Worm (Caenorhabditis elegans) whole organism, L2 larva: Measurements from ENCODE around the gene Y39B6A.9.

Source experiments
- ZK546.5 ChIP-seq: sonication (generic microtip); optimal IDR thresholded peaks from 2 replicates; lab custom pipeline; 2017; ENCODE audit warnings: missing biosample characterization, missing genetic modification characterization
- alr-1 ChIP-seq: fragments of 150-350 bp; optimal IDR thresholded peaks from 2 replicates; lab custom pipeline; 2014; ENCODE audit warnings: missing biosample characterization, missing genetic modification characterization
- aly-2 ChIP-seq: fragments of 150-350 bp; optimal IDR thresholded peaks from 2 replicates; lab custom pipeline; 2014; ENCODE audit warnings: missing biosample characterization, missing genetic modification characterization
- blmp-1 ChIP-seq: sonication (generic microtip); optimal IDR thresholded peaks from 2 replicates; lab custom pipeline; 2017; ENCODE audit warnings: missing genetic modification characterization, mild to moderate bottlenecking, missing compliant biosample characterization, antibody characterized with exemption, moderate library complexity; ENCODE audit not compliant: insufficient read depth
- ceh-16 ChIP-seq: fragments of 150-350 bp; optimal IDR thresholded peaks from 2 replicates; lab custom pipeline; 2014; ENCODE audit warnings: missing biosample characterization, missing genetic modification characterization
- ceh-82 ChIP-seq: fragments of 150-350 bp; optimal IDR thresholded peaks from 2 replicates; lab custom pipeline; 2014; ENCODE audit warnings: missing biosample characterization, missing genetic modification characterization
- dmd-4 ChIP-seq: sonication (generic microtip); optimal IDR thresholded peaks from 2 replicates; lab custom pipeline; 2017; ENCODE audit warnings: missing biosample characterization, missing genetic modification characterization
- gmeb-1 ChIP-seq: fragments of 150-350 bp; optimal IDR thresholded peaks from 2 replicates; lab custom pipeline; 2014; ENCODE audit warnings: missing biosample characterization, missing genetic modification characterization
- lin-13 ChIP-seq: fragments of 150-350 bp; optimal IDR thresholded peaks from 2 replicates; lab custom pipeline; 2014; ENCODE audit warnings: missing biosample characterization, missing genetic modification reagents, missing genetic modification characterization
- lin-39 ChIP-seq: fragments of 150-350 bp; optimal IDR thresholded peaks from 2 replicates; lab custom pipeline; 2014; ENCODE audit warnings: missing biosample characterization, missing genetic modification reagents, missing genetic modification characterization
- lsy-2 ChIP-seq, 2 experiments: fragments of 150-350 bp in 1 of 2; sonication (generic microtip) in 1 of 2; optimal IDR thresholded peaks; 2 replicates each; lab custom pipeline; 2014 to 2017; ENCODE audit warnings: missing biosample characterization in 2 of 2, missing genetic modification characterization in 2 of 2
- mbf-1 ChIP-seq: sonication (generic microtip); optimal IDR thresholded peaks from 2 replicates; lab custom pipeline; 2017; ENCODE audit warnings: missing biosample characterization, missing genetic modification characterization
- mdl-1 ChIP-seq, 2 experiments: fragments of 150-350 bp in 1 of 2; sonication (generic microtip) in 1 of 2; optimal IDR thresholded peaks; 2 replicates each; lab custom pipeline; 2017; ENCODE audit warnings: missing biosample characterization in 2 of 2, missing genetic modification characterization in 2 of 2
- nhr-10 ChIP-seq: sonication (generic microtip); optimal IDR thresholded peaks from 2 replicates; lab custom pipeline; 2017; ENCODE audit warnings: missing biosample characterization, missing genetic modification characterization
- nhr-11 ChIP-seq: fragments of 150-350 bp; optimal IDR thresholded peaks from 2 replicates; lab custom pipeline; 2014; ENCODE audit warnings: missing biosample characterization, missing genetic modification characterization
- nhr-12 ChIP-seq: fragments of 150-350 bp; optimal IDR thresholded peaks from 2 replicates; lab custom pipeline; 2014; ENCODE audit warnings: missing biosample characterization, missing genetic modification characterization
- nhr-129 ChIP-seq: fragments of 150-350 bp; optimal IDR thresholded peaks from 2 replicates; lab custom pipeline; 2014; ENCODE audit warnings: missing biosample characterization, missing genetic modification characterization
- nhr-23 ChIP-seq: fragments of 150-350 bp; optimal IDR thresholded peaks from 2 replicates; lab custom pipeline; 2014; ENCODE audit warnings: missing biosample characterization, missing genetic modification reagents, missing genetic modification characterization
- sem-4 ChIP-seq: fragments of 150-350 bp; optimal IDR thresholded peaks from 2 replicates; lab custom pipeline; 2014; ENCODE audit warnings: missing biosample characterization, missing genetic modification reagents, missing genetic modification characterization
- skn-1 ChIP-seq: sonication (generic microtip); optimal IDR thresholded peaks from 2 replicates; lab custom pipeline; 2017; ENCODE audit warnings: missing biosample characterization, missing genetic modification characterization
- sma-3 ChIP-seq: sonication (generic microtip); optimal IDR thresholded peaks from 2 replicates; lab custom pipeline; 2016; ENCODE audit warnings: missing genetic modification reagents, missing genetic modification characterization, missing compliant biosample characterization
- sma-9 ChIP-seq, 2 experiments: fragments of 150-350 bp in 1 of 2; sonication (generic microtip) in 1 of 2; optimal IDR thresholded peaks; 2 replicates each; lab custom pipeline; 2014 to 2016; ENCODE audit warnings: missing genetic modification characterization in 2 of 2, mild to moderate bottlenecking in 1 of 2, missing biosample characterization in 1 of 2, missing compliant biosample characterization in 1 of 2, missing genetic modification reagents in 1 of 2, moderate library complexity in 1 of 2
- snpc-4 ChIP-seq: fragments of 150-350 bp; optimal IDR thresholded peaks from 2 replicates; lab custom pipeline; 2014; ENCODE audit warnings: missing biosample characterization, missing genetic modification characterization
- unc-39 ChIP-seq: fragments of 150-350 bp; optimal IDR thresholded peaks from 2 replicates; lab custom pipeline; 2014; ENCODE audit warnings: missing biosample characterization, missing genetic modification characterization
- unc-55 ChIP-seq: fragments of 150-350 bp; sonication (generic microtip); optimal IDR thresholded peaks from 3 replicates; lab custom pipeline; 2014; ENCODE audit warnings: missing biosample characterization, missing genetic modification reagents, missing genetic modification characterization
- ztf-1 ChIP-seq: fragments of 200-800 bp; sonication (Bioruptor generic); conservative IDR thresholded peaks from 2 replicates; pipeline ENCODE4 v1.3.6; 2022; ENCODE audit warnings: missing genetic modification characterization, missing compliant biosample characterization
- ztf-4 ChIP-seq: fragments of 150-350 bp; optimal IDR thresholded peaks from 2 replicates; lab custom pipeline; 2014; ENCODE audit warnings: missing biosample characterization, missing genetic modification characterization

The Y39B6A.9 gene

ce11 chrV:19174626-19175025, 38.3 kb downstream of the Y39B6A.9 start, which contains the start of gene hot-2:
hot-2 (plus strand) TSS chrV:19174759.
- TF ChIP-seq ceh-82 (tag; lab: Kevin White, UChicago) (no peak), sma-3 (GFP tag; lab: Kevin White, UChicago) (no peak), mdl-1 (tag; optimal IDR thresholded peaks at IDR 0.05; lab: Kevin White, UChicago) (no peak), nhr-10 (tag; lab: Kevin White, UChicago) (no peak), lsy-2 (tag; optimal IDR thresholded peaks at IDR 0.05; lab: Kevin White, UChicago) (no peak), gmeb-1 (tag; lab: Kevin White, UChicago) (no peak)

DNA sequence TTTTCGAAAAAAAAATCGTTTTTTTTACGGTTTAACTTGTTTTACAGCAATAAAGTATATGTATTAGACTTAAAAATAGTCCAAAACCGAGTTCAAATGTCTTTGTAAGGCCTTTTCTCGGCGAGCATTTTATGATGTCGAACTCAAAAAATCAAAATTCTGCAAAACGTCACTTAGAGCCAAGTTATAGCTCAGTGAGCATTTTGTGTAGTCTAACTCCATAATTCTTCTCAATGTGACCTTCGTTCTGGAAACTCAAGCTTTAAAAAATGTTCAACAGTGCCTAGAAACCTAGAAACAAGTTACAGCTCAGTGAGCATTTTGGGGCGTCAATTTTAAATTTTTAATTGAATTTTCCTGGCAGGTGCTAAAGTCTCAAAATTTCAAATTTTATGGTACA, 39.4 kb downstream of the Y39B6A.9 start:
- TF ChIP-seq ceh-82 (tag; lab: Kevin White, UChicago) (no peak), skn-1 (tag; lab: Kevin White, UChicago) (no peak), lin-13 (GFP tag; lab: Kevin White, UChicago) (no peak), nhr-11 (tag; lab: Kevin White, UChicago) (no peak)

- TF ChIP-seq ceh-82 (tag; lab: Kevin White, UChicago) (no peak), alr-1 (no peak), nhr-23 (tag; lab: Kevin White, UChicago) (no peak), blmp-1 (tag; lab: Kevin White, UChicago) (no peak), ZK546.5 (no peak), nhr-12 (tag; lab: Kevin White, UChicago) (no peak), dmd-4 (no peak), gmeb-1 (tag; lab: Kevin White, UChicago) (no peak), unc-55 (no peak), unc-39 (no peak), lin-13 (GFP tag; lab: Kevin White, UChicago) (no peak), sma-9 (GFP tag; optimal IDR thresholded peaks at IDR 0.05; lab: Kevin White, UChicago) (no peak), sma-9 (tag; optimal IDR thresholded peaks at IDR 0.05; lab: Kevin White, UChicago) (no peak), skn-1 (tag; lab: Kevin White, UChicago) (no peak), ztf-4 (tag; lab: Kevin White, UChicago) (no peak), lin-39 (no peak), nhr-129 (tag; lab: Kevin White, UChicago) (no peak), snpc-4 (tag; lab: Kevin White, UChicago) (no peak)
Measured at ce11 chrV:19177070-19177469, 40.8 kb downstream of the Y39B6A.9 start.

DNA sequence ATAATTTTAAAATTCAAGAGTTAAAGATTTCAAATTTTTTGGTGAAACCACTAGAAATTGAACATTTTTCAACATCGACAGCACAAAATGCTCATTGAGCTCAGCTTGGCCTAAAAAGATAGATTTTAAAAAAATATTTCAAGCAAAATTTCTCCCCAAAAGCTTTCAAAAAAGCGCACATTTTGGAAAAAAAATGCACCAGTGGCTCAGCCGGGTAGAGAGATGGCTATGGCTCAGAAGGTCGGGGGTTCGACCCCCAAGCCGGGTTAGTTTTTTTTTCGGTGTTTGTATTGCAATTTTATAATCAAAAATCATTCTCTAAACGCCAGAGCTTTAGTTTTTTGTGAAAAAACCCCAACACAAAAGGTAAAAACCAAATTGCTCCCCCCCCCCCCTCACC, 41.5 kb downstream of the Y39B6A.9 start:
- TF ChIP-seq aly-2 (tag; lab: Kevin White, UChicago) (no peak), unc-55 (no peak), nhr-23 (tag; lab: Kevin White, UChicago) (no peak), ztf-4 (tag; lab: Kevin White, UChicago) (no peak), ceh-16 (tag; lab: Kevin White, UChicago) (no peak), sem-4 (tag; lab: Kevin White, UChicago) (no peak)

ce11 chrV:19178896-19179295, 42.6 kb downstream of the Y39B6A.9 start:
- no peak for TF ChIP-seq mbf-1 (tag; lab: Kevin White, UChicago)
- no peak for TF ChIP-seq blmp-1 (tag; lab: Kevin White, UChicago)
- TF ChIP-seq gmeb-1 (tag; lab: Kevin White, UChicago) = no peak

- TF ChIP-seq ztf-1 (GFP tag; lab: Robert Waterston, UW) (no peak), ztf-4 (tag; lab: Kevin White, UChicago) (no peak), mdl-1 (tag; optimal IDR thresholded peaks at IDR 0.05; lab: Kevin White, UChicago) (no peak), sma-9 (GFP tag; optimal IDR thresholded peaks at IDR 0.05; lab: Kevin White, UChicago) (no peak), sma-9 (tag; optimal IDR thresholded peaks at IDR 0.05; lab: Kevin White, UChicago) (no peak)
Measured at ce11 chrV:19181684-19182083, 45.4 kb downstream of the Y39B6A.9 start.
